Worm (Caenorhabditis elegans): Measurements from ENCODE around the gene R151.10.
A peak's percentile ranks its signal among the peaks of the same experiment; 100 is the strongest.

Gene R151.10

ce11 chrIII:7234148-7234547 is 3.4 kb upstream of the R151.10 start, which contains the start of gene ndus-8:
Gene ndus-8 (minus strand): TSS chrIII:7234202.
- peak; percentile 48 for TF ChIP-seq mep-1 (tag; optimal IDR thresholded peaks at IDR 0.05)
- no peak for TF ChIP-seq ceh-39 (tag; optimal IDR thresholded peaks at IDR 0.05)
- peak; percentile 56 for TF ChIP-seq lin-13 (tag; optimal IDR thresholded peaks at IDR 0.05)
- TF ChIP-seq lsy-2 (tag; optimal IDR thresholded peaks at IDR 0.05): peak; percentile 64

- TF ChIP-seq nhr-76 (tag; optimal IDR thresholded peaks at IDR 0.05): no peak
- no peak for TF ChIP-seq snpc-4 (tag; optimal IDR thresholded peaks at IDR 0.05)
- TF ChIP-seq pha-4 (tag; optimal IDR thresholded peaks at IDR 0.05): no peak
- TF ChIP-seq sem-2 (GFP tag; optimal IDR thresholded peaks at IDR 0.05): no peak
- no peak for TF ChIP-seq ztf-11 (tag; optimal IDR thresholded peaks at IDR 0.05)
These were observed 2.0 kb upstream of the R151.10 start, which contains the start of gene adr-2 for ce11 chrIII:7232782-7233181. Gene adr-2 (minus strand): TSS chrIII:7232882.

ce11 chrIII:7229687-7230086 is 1.1 kb downstream of the R151.10 start, which contains the start of gene R151.8:
Gene R151.8 (minus strand): TSS chrIII:7229787.
- no peak for TF ChIP-seq blmp-1 (tag; optimal IDR thresholded peaks at IDR 0.05)
- no peak for TF ChIP-seq unc-39 (tag; optimal IDR thresholded peaks at IDR 0.05)
- TF ChIP-seq hlh-1 (tag; optimal IDR thresholded peaks at IDR 0.05): no peak
- TF ChIP-seq flh-1 (GFP tag; optimal IDR thresholded peaks at IDR 0.05): no peak
- TF ChIP-seq bed-3 (GFP tag; optimal IDR thresholded peaks at IDR 0.05): no peak
- no peak for TF ChIP-seq nhr-76 (tag; optimal IDR thresholded peaks at IDR 0.05)
- no peak for TF ChIP-seq mab-5 (tag; optimal IDR thresholded peaks at IDR 0.05)
- TF ChIP-seq elt-1 (tag; optimal IDR thresholded peaks at IDR 0.05; ENCODE audit: borderline replicate concordance, insufficient read depth): no peak
- no peak for TF ChIP-seq nhr-2 (tag; optimal IDR thresholded peaks at IDR 0.05)
- no peak for TF ChIP-seq tbx-8 (GFP tag; optimal IDR thresholded peaks at IDR 0.05)
- no peak for TF ChIP-seq mls-2 (tag; optimal IDR thresholded peaks at IDR 0.05)
- no peak for TF ChIP-seq mep-1 (tag; optimal IDR thresholded peaks at IDR 0.05)
- TF ChIP-seq ceh-83 (GFP tag; optimal IDR thresholded peaks at IDR 0.05): no peak
- no peak for TF ChIP-seq lin-13 (tag; optimal IDR thresholded peaks at IDR 0.05)
- no peak for TF ChIP-seq sptf-1 (tag; optimal IDR thresholded peaks at IDR 0.05)
- TF ChIP-seq nhr-28 (tag; optimal IDR thresholded peaks at IDR 0.05): no peak
- no peak for TF ChIP-seq lin-32 (GFP tag; optimal IDR thresholded peaks at IDR 0.05)
- TF ChIP-seq zip-8 (tag; optimal IDR thresholded peaks at IDR 0.05): no peak
- TF ChIP-seq snpc-4 (tag; optimal IDR thresholded peaks at IDR 0.05): no peak
- TF ChIP-seq cnd-1 (tag; optimal IDR thresholded peaks at IDR 0.05): no peak

ce11 chrIII:7226607-7227006 is 4.1 kb downstream of the R151.10 start, which contains the start of gene hsp-75:
Gene hsp-75 (minus strand): TSS chrIII:7226707.
- TF ChIP-seq zip-8 (tag; optimal IDR thresholded peaks at IDR 0.05) (no peak), nhr-76 (tag; optimal IDR thresholded peaks at IDR 0.05) (no peak)

- TF ChIP-seq tbx-8 (GFP tag; optimal IDR thresholded peaks at IDR 0.05) (no peak), snpc-4 (tag; optimal IDR thresholded peaks at IDR 0.05) (no peak), nhr-12 (tag; optimal IDR thresholded peaks at IDR 0.05) (no peak), mls-2 (tag; optimal IDR thresholded peaks at IDR 0.05) (no peak), pha-4 (tag; optimal IDR thresholded peaks at IDR 0.05) (no peak), cnd-1 (tag; optimal IDR thresholded peaks at IDR 0.05) (no peak), sptf-1 (tag; optimal IDR thresholded peaks at IDR 0.05) (no peak), nhr-2 (tag; optimal IDR thresholded peaks at IDR 0.05) (no peak), ceh-83 (GFP tag; optimal IDR thresholded peaks at IDR 0.05) (no peak), ztf-11 (tag; optimal IDR thresholded peaks at IDR 0.05) (no peak), ceh-43 (GFP tag; optimal IDR thresholded peaks at IDR 0.05) (no peak), unc-120 (tag; optimal IDR thresholded peaks at IDR 0.05; ENCODE audit: poor library complexity, severe bottlenecking) (no peak), bed-3 (GFP tag; optimal IDR thresholded peaks at IDR 0.05) (no peak), mab-5 (tag; optimal IDR thresholded peaks at IDR 0.05) (no peak), elt-1 (tag; optimal IDR thresholded peaks at IDR 0.05; ENCODE audit: borderline replicate concordance, insufficient read depth) (no peak)
These were observed 7.7 kb downstream of the R151.10 start, which contains the start of gene der-2 for ce11 chrIII:7223029-7223428. Gene der-2 (minus strand): TSS chrIII:7223129.

ce11 chrIII:7221103-7221502 is 9.6 kb downstream of the R151.10 start:
- no peak for TF ChIP-seq sptf-1 (tag; optimal IDR thresholded peaks at IDR 0.05)
- no peak for TF ChIP-seq ceh-43 (GFP tag; optimal IDR thresholded peaks at IDR 0.05)
- TF ChIP-seq flh-1 (GFP tag; optimal IDR thresholded peaks at IDR 0.05): no peak
- TF ChIP-seq lin-13 (tag; optimal IDR thresholded peaks at IDR 0.05): no peak
